Worm (Caenorhabditis elegans): ENCODE data around the gene Y42A5A.3.

Gene Y42A5A.3

DNA sequence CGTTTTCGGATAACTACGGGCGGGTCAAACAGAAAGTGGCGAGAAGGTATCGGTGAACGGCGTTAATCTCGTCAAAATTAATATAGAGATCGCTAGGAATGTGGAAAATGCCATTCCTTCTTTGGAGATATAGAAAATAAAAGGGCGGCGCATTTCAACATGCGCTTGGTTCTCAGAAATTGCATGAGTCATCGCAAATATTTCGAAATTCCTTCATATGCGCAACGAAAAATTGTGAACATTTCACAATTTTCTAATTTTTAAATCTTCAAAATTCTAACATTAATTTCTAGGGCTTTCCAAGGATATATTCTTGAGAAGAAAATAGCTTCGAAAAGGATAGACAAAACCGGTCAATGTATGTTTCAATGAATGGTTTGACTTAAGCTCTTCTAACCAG, 16.9 kb downstream of the Y42A5A.3 start:
- TF ChIP-seq lin-32 (GFP tag; optimal IDR thresholded peaks at IDR 0.05) (no peak), unc-39 (tag; optimal IDR thresholded peaks at IDR 0.05) (no peak), mab-5 (tag; optimal IDR thresholded peaks at IDR 0.05) (no peak), snpc-4 (tag; optimal IDR thresholded peaks at IDR 0.05) (no peak), cnd-1 (tag; optimal IDR thresholded peaks at IDR 0.05) (no peak), ceh-43 (GFP tag; optimal IDR thresholded peaks at IDR 0.05) (no peak), ztf-11 (tag; optimal IDR thresholded peaks at IDR 0.05) (no peak), ces-1 (GFP tag; optimal IDR thresholded peaks at IDR 0.05) (no peak), nhr-28 (tag; optimal IDR thresholded peaks at IDR 0.05) (no peak), unc-62 (GFP tag; optimal IDR thresholded peaks at IDR 0.05) (no peak), blmp-1 (tag; optimal IDR thresholded peaks at IDR 0.05) (no peak), bed-3 (GFP tag; optimal IDR thresholded peaks at IDR 0.05) (no peak), M03D4.4 (tag; optimal IDR thresholded peaks at IDR 0.05) (no peak), tbx-8 (GFP tag; optimal IDR thresholded peaks at IDR 0.05) (no peak), mls-2 (tag; optimal IDR thresholded peaks at IDR 0.05) (no peak), sptf-1 (tag; optimal IDR thresholded peaks at IDR 0.05) (no peak), sem-2 (GFP tag; optimal IDR thresholded peaks at IDR 0.05) (no peak), nhr-237 (tag; optimal IDR thresholded peaks at IDR 0.05) (no peak)

DNA sequence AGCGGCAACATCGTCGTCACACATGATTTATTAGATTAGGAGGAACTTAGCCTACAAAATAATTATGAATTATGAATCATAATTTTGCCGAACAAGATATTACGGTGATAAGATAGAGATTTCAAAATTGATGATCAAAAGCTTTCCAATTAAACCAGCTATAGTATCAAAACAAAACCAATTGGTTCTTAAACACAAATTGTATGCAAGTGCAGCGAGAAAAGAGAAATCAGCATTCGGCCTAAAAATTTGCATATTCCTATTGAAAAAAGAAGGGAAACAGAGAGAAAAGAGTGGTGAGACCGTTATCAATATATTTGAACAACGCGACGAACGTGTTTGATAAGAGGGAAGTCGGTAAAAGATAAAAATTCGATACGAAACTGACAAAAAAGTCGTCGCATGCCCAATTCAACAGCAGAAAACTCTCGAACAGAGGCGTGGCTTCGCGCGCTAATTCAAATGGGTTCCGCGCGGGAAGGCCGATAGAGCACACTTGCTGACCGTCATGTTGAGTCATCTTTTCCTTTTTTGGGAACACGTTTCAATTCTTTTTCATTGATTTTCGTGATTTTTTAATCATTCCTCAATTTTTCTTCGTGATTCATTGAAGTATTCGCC, 17.6 kb downstream of the Y42A5A.3 start, which contains the start of gene act-2:
Gene act-2, minus strand, starts transcription at position 51 of the 621 bp plus-strand sequence.
- TF ChIP-seq sptf-1 (tag; optimal IDR thresholded peaks at IDR 0.05) (no peak), ham-2 (GFP tag; optimal IDR thresholded peaks at IDR 0.05) (no peak), elt-1 (tag; optimal IDR thresholded peaks at IDR 0.05; ENCODE audit: borderline replicate concordance, insufficient read depth) (no peak), cnd-1 (tag; optimal IDR thresholded peaks at IDR 0.05) (peak; percentile 49), bed-3 (GFP tag; optimal IDR thresholded peaks at IDR 0.05) (no peak), nhr-237 (tag; optimal IDR thresholded peaks at IDR 0.05) (peak; percentile 19), mep-1 (tag; optimal IDR thresholded peaks at IDR 0.05) (peak; percentile 79), ceh-39 (tag; optimal IDR thresholded peaks at IDR 0.05) (peak; percentile 74), pha-4 (tag; optimal IDR thresholded peaks at IDR 0.05) (peak; percentile 76), unc-120 (tag; optimal IDR thresholded peaks at IDR 0.05; ENCODE audit: poor library complexity, severe bottlenecking) (peak; percentile 46), lin-32 (GFP tag; optimal IDR thresholded peaks at IDR 0.05) (no peak), lin-13 (tag; optimal IDR thresholded peaks at IDR 0.05) (peak; percentile 67), ces-1 (GFP tag; optimal IDR thresholded peaks at IDR 0.05) (peak; percentile 69), lsy-2 (tag; optimal IDR thresholded peaks at IDR 0.05) (peak; percentile 64)

DNA sequence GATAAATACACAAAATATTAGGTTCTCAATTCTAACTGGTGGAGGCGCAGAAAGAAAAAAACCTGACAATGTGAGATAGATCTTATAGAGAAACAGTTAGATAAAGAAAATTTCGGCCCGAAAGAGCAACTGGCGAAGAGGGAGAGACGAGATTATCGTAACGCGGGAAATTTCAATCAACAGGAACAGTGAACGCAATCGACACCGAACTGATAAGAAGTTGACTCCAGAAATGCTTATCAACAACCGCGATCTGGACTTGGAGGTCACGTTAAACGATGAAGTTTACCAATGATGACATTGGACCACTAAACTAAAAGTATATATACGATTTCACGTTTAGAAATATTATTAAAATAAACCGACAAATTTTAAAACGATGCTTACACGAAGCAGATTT, 19.4 kb downstream of the Y42A5A.3 start:
- TF ChIP-seq nhr-28 (tag; optimal IDR thresholded peaks at IDR 0.05) (no peak), elt-1 (tag; optimal IDR thresholded peaks at IDR 0.05; ENCODE audit: borderline replicate concordance, insufficient read depth) (peak; percentile 92)

DNA sequence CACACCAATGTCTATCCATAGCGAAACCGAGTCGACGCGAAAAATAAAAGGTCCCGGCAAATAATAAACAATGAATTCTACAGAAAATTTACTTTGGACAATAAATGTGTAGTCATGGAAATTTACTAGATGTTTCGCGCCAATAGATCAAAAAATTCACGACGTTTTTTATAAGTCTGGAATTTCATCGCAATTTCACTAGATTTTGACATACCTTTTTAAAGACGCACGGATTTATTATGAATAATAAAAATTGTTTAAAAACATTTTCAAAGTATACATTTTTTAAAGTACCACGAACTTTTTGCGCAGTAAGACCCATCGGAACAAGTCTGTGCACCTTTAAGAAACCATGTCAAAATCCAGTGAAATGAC, 19.8 kb downstream of the Y42A5A.3 start:
- TF ChIP-seq lin-32 (GFP tag; optimal IDR thresholded peaks at IDR 0.05) (no peak), cnd-1 (tag; optimal IDR thresholded peaks at IDR 0.05) (no peak)

DNA sequence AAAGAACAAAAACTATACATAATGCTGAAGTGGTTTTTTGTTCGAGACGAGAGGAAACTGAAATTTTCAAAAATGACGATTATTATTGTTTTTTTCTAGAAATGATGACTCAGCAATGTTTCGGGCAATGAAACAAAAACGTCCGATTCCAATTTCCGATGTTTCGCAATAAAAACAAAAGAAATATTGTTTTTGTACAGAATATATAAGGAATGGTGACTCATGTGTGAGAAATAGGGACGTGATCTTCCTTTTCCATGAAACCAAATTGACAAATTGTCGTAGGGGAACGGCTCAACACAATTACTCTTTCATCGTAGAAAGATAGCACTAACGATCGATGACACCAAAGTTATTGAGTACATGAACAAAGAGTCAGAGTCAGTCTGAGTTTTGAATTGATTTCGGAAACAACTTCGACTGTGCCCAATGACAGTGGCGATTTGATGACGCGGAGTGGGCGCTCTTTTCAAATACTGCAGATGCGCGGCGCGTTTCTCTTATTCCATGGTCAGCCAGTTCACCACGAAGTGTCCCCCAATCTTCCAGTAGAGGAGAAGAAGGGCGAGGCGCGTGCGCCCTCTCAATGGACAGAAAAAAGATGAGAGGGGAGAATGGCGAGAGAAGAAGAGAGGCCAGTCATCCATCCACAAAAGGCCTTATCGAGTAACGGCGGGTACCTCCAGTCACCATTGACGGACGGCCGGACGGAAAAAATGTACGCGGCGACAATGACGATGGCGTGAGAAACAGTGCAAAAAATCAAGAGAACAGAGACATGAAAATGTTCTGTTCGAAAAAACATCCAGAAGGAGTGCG, 20.4 kb downstream of the Y42A5A.3 start:
- TF ChIP-seq ces-1 (GFP tag; optimal IDR thresholded peaks at IDR 0.05) (no peak), tbx-8 (GFP tag; optimal IDR thresholded peaks at IDR 0.05) (no peak), nhr-2 (tag; optimal IDR thresholded peaks at IDR 0.05) (no peak), sem-2 (GFP tag; optimal IDR thresholded peaks at IDR 0.05) (no peak), ceh-43 (GFP tag; optimal IDR thresholded peaks at IDR 0.05) (no peak), drap-1 (GFP tag; optimal IDR thresholded peaks at IDR 0.05) (peak; percentile 3), unc-120 (tag; optimal IDR thresholded peaks at IDR 0.05; ENCODE audit: poor library complexity, severe bottlenecking) (peak; percentile 8), ham-2 (GFP tag; optimal IDR thresholded peaks at IDR 0.05) (no peak)
